Fruit fly (Drosophila melanogaster) whole organism, embryonic: ENCODE data around the gene CG31321.
A peak's percentile ranks its signal among the peaks of the same experiment; 100 is the strongest.

Experiments
- Asciz ChIP-seq: fragments of 200-800 bp; sonication (Bioruptor generic); optimal IDR thresholded peaks from 2 replicates; lab custom pipeline; 2017; ENCODE audit warnings: missing biosample characterization, mild to moderate bottlenecking, missing genetic modification characterization, missing genetic modification reagents
- Atf3 ChIP-seq: fragments of 200-800 bp; sonication (Bioruptor generic); optimal IDR thresholded peaks from 3 replicates; lab custom pipeline; 2016; ENCODE audit warnings: missing biosample characterization, missing genetic modification characterization
- Atf6 ChIP-seq: fragments of 200-800 bp; sonication (Bioruptor generic); IDR thresholded peaks from 2 replicates; pipeline ENCODE4 v1.3.6; 2022; ENCODE audit warnings: missing biosample characterization, missing genetic modification characterization
- CG10209 ChIP-seq: fragments of 200-800 bp; sonication (Bioruptor generic); optimal IDR thresholded peaks from 3 replicates; lab custom pipeline; 2017; ENCODE audit warnings: missing biosample characterization, mild to moderate bottlenecking, missing genetic modification characterization, missing genetic modification reagents
- CG10274 ChIP-seq: fragments of 200-800 bp; sonication (Bioruptor generic); optimal IDR thresholded peaks from 3 replicates; lab custom pipeline; 2017; ENCODE audit warnings: missing biosample characterization, mild to moderate bottlenecking, missing genetic modification characterization
- CG10654 ChIP-seq: fragments of 200-800 bp; sonication (Bioruptor generic); optimal IDR thresholded peaks from 2 replicates; lab custom pipeline; 2016; ENCODE audit warnings: missing biosample characterization, missing genetic modification characterization
- CG11247 ChIP-seq: fragments of 200-800 bp; sonication (Bioruptor generic); IDR thresholded peaks from 2 replicates; pipeline ENCODE4 v1.3.6; 2022; ENCODE audit warnings: missing biosample characterization, missing genetic modification characterization
- CG12104 ChIP-seq: fragments of 200-800 bp; sonication (Bioruptor generic); optimal IDR thresholded peaks from 3 replicates; lab custom pipeline; 2016; ENCODE audit warnings: missing biosample characterization, missing genetic modification characterization
- CG15269 ChIP-seq: fragments of 200-800 bp; sonication (Bioruptor generic); optimal IDR thresholded peaks from 2 replicates; lab custom pipeline; 2018; ENCODE audit warnings: missing biosample characterization, mild to moderate bottlenecking, missing genetic modification characterization, moderate library complexity
- CG17359 ChIP-seq: fragments of 200-800 bp; sonication (Bioruptor generic); optimal IDR thresholded peaks from 3 replicates; lab custom pipeline; 2018; ENCODE audit warnings: missing biosample characterization, mild to moderate bottlenecking, missing genetic modification characterization, moderate library complexity
- CG18262 ChIP-seq: fragments of 200-800 bp; optimal IDR thresholded peaks from 3 replicates; lab custom pipeline; 2019; ENCODE audit warnings: missing biosample characterization, mild to moderate bottlenecking, missing genetic modification characterization, moderate library complexity
- CG2678 ChIP-seq: fragments of 200-800 bp; sonication (Bioruptor generic); optimal IDR thresholded peaks from 3 replicates; lab custom pipeline; 2019; ENCODE audit warnings: missing biosample characterization, mild to moderate bottlenecking, missing genetic modification characterization, moderate library complexity
- CG2889 ChIP-seq: fragments of 200-800 bp; sonication (Bioruptor generic); IDR thresholded peaks from 3 replicates; pipeline ENCODE4 v1.3.6; 2022; ENCODE audit warnings: missing biosample characterization, missing genetic modification characterization
- CG30020 ChIP-seq: fragments of 200-800 bp; optimal IDR thresholded peaks from 2 replicates; lab custom pipeline; 2019; ENCODE audit warnings: missing biosample characterization, mild to moderate bottlenecking, missing genetic modification characterization, moderate library complexity
- CG30403 ChIP-seq: fragments of 200-800 bp; sonication (Bioruptor generic); optimal IDR thresholded peaks from 3 replicates; lab custom pipeline; 2016; ENCODE audit warnings: missing biosample characterization, missing genetic modification characterization
- CG34376 ChIP-seq: fragments of 200-800 bp; sonication (Bioruptor generic); optimal IDR thresholded peaks from 2 replicates; lab custom pipeline; 2018; ENCODE audit warnings: missing biosample characterization, mild to moderate bottlenecking, missing genetic modification characterization
- CG34422 ChIP-seq: fragments of 200-800 bp; sonication (Bioruptor generic); IDR thresholded peaks from 3 replicates; pipeline ENCODE4 v1.3.6; 2022; ENCODE audit warnings: missing biosample characterization, missing genetic modification characterization
- CG42726 ChIP-seq: fragments of 200-800 bp; sonication (Bioruptor generic); IDR thresholded peaks from 2 replicates; pipeline ENCODE4 v1.3.6; 2022; ENCODE audit warnings: missing biosample characterization, missing genetic modification characterization; ENCODE audit not compliant: partially characterized antibody
- CG8388 ChIP-seq: fragments of 200-800 bp; sonication (Bioruptor generic); optimal IDR thresholded peaks from 2 replicates; lab custom pipeline; 2019; ENCODE audit warnings: missing biosample characterization, mild to moderate bottlenecking, missing genetic modification characterization, moderate library complexity
- CG9215 ChIP-seq: fragments of 200-800 bp; sonication (Bioruptor generic); IDR thresholded peaks from 2 replicates; pipeline ENCODE4 v1.3.6; 2022; ENCODE audit warnings: missing biosample characterization, missing genetic modification characterization
- CG9727 ChIP-seq: fragments of 200-800 bp; sonication (Bioruptor generic); optimal IDR thresholded peaks from 3 replicates; lab custom pipeline; 2017; ENCODE audit warnings: missing biosample characterization, mild to moderate bottlenecking, missing genetic modification characterization
- CG9817 ChIP-seq: fragments of 200-800 bp; sonication (Bioruptor generic); optimal IDR thresholded peaks from 2 replicates; lab custom pipeline; 2018; ENCODE audit warnings: missing biosample characterization, mild to moderate bottlenecking, missing genetic modification characterization, moderate library complexity
- CG9876 ChIP-seq: fragments of 200-800 bp; sonication (Bioruptor generic); optimal IDR thresholded peaks from 2 replicates; lab custom pipeline; 2016; ENCODE audit warnings: missing biosample characterization, missing genetic modification characterization
- D19B ChIP-seq: fragments of 200-800 bp; sonication (Bioruptor generic); optimal IDR thresholded peaks from 2 replicates; lab custom pipeline; 2017; ENCODE audit warnings: missing biosample characterization, mild to moderate bottlenecking, missing genetic modification characterization
- Dek ChIP-seq: fragments of 200-800 bp; sonication (Bioruptor generic); optimal IDR thresholded peaks from 3 replicates; lab custom pipeline; 2019; ENCODE audit warnings: missing biosample characterization, mild to moderate bottlenecking, missing genetic modification characterization, moderate library complexity
- ERR ChIP-seq: fragments of 200-800 bp; sonication (Bioruptor generic); optimal IDR thresholded peaks from 2 replicates; lab custom pipeline; 2016; ENCODE audit warnings: missing biosample characterization, missing genetic modification characterization
- Eip74EF ChIP-seq, 2 experiments: fragments of 200-800 bp in 1 of 2; fragments of >200 bp in 1 of 2; sonication (Bioruptor generic) in 1 of 2; optimal IDR thresholded peaks; 2 replicates each; lab custom pipeline; 2017 to 2019; ENCODE audit warnings: missing biosample characterization in 2 of 2, missing genetic modification characterization in 2 of 2, mild to moderate bottlenecking in 1 of 2, moderate library complexity in 1 of 2
- Elba2 ChIP-seq: fragments of 200-800 bp; sonication (Bioruptor generic); optimal IDR thresholded peaks from 3 replicates; lab custom pipeline; 2016; ENCODE audit warnings: missing biosample characterization, missing genetic modification characterization
- H2.0 ChIP-seq: fragments of 200-800 bp; sonication (Bioruptor generic); IDR thresholded peaks from 2 replicates; pipeline ENCODE4 v1.3.6; 2022; ENCODE audit warnings: missing biosample characterization, missing genetic modification characterization
- Hsf ChIP-seq: fragments of 200-800 bp; sonication (Bioruptor generic); optimal IDR thresholded peaks from 3 replicates; lab custom pipeline; 2016; ENCODE audit warnings: missing biosample characterization, missing genetic modification characterization
- Lhr ChIP-seq: fragments of 200-800 bp; sonication (Bioruptor generic); optimal IDR thresholded peaks from 3 replicates; lab custom pipeline; 2017; ENCODE audit warnings: mild to moderate bottlenecking, missing biosample characterization, missing genetic modification reagents, missing genetic modification characterization
- Max ChIP-seq: fragments of 200-800 bp; sonication (Bioruptor generic); optimal IDR thresholded peaks from 2 replicates; lab custom pipeline; 2016; ENCODE audit warnings: missing biosample characterization, mild to moderate bottlenecking, missing genetic modification characterization
- Ptx1 ChIP-seq: fragments of 200-800 bp; sonication (Bioruptor generic); IDR thresholded peaks from 2 replicates; pipeline ENCODE4 v1.3.6; 2022; ENCODE audit warnings: missing biosample characterization, missing genetic modification characterization
- Xrp1 ChIP-seq: fragments of 200-800 bp; sonication (Bioruptor generic); IDR thresholded peaks from 2 replicates; pipeline ENCODE4 v1.3.6; 2022; ENCODE audit warnings: missing biosample characterization, missing genetic modification characterization
- br ChIP-seq: fragments of >200 bp; optimal IDR thresholded peaks from 2 replicates; lab custom pipeline; 2017
- chinmo ChIP-seq: fragments of 200-800 bp; sonication (Bioruptor generic); IDR thresholded peaks from 4 replicates; pipeline ENCODE4 v1.3.6; 2022; ENCODE audit warnings: missing biosample characterization, missing genetic modification characterization; ENCODE audit not compliant: partially characterized antibody
- exex ChIP-seq: fragments of 200-800 bp; sonication (Bioruptor generic); optimal IDR thresholded peaks from 4 replicates; lab custom pipeline; 2018; ENCODE audit warnings: missing biosample characterization, mild to moderate bottlenecking, missing genetic modification characterization, moderate library complexity
- gfzf ChIP-seq: fragments of 200-800 bp; sonication (Bioruptor generic); optimal IDR thresholded peaks from 2 replicates; lab custom pipeline; 2016; ENCODE audit warnings: missing biosample characterization, mild to moderate bottlenecking, missing genetic modification characterization, moderate library complexity
- grau ChIP-seq: fragments of 200-800 bp; optimal IDR thresholded peaks from 3 replicates; lab custom pipeline; 2019; ENCODE audit warnings: missing biosample characterization, mild to moderate bottlenecking, missing genetic modification characterization, moderate library complexity
- gsb-n ChIP-seq: fragments of 200-800 bp; sonication (Bioruptor generic); optimal IDR thresholded peaks from 3 replicates; lab custom pipeline; 2018; ENCODE audit warnings: missing biosample characterization, mild to moderate bottlenecking, missing genetic modification characterization
- kay ChIP-seq: fragments of 200-800 bp; sonication (Bioruptor generic); optimal IDR thresholded peaks from 2 replicates; lab custom pipeline; 2016; ENCODE audit warnings: missing biosample characterization, missing genetic modification characterization
- lilli ChIP-seq: fragments of 200-800 bp; sonication (Bioruptor generic); optimal IDR thresholded peaks from 3 replicates; lab custom pipeline; 2016; ENCODE audit warnings: missing biosample characterization, missing genetic modification characterization
- lola ChIP-seq, 3 experiments: fragments of >200 bp in 2 of 3; fragments of 200-800 bp in 1 of 3; sonication (Bioruptor generic) in 1 of 3; optimal IDR thresholded peaks; 2 replicates each; lab custom pipeline; 2017 to 2019; ENCODE audit warnings: missing biosample characterization in 3 of 3, missing genetic modification characterization in 3 of 3, mild to moderate bottlenecking in 1 of 3, moderate library complexity in 1 of 3
- nerfin-1 ChIP-seq: fragments of 200-800 bp; sonication (Bioruptor generic); optimal IDR thresholded peaks from 3 replicates; lab custom pipeline; 2019; ENCODE audit warnings: missing biosample characterization, mild to moderate bottlenecking, missing genetic modification characterization, moderate library complexity
- phol ChIP-seq: fragments of 200-800 bp; sonication (Bioruptor generic); optimal IDR thresholded peaks from 3 replicates; lab custom pipeline; 2018; ENCODE audit warnings: missing biosample characterization, mild to moderate bottlenecking, missing genetic modification characterization, moderate library complexity
- pzg ChIP-seq: fragments of 200-800 bp; sonication (Bioruptor generic); optimal IDR thresholded peaks from 3 replicates; lab custom pipeline; 2018; ENCODE audit warnings: missing biosample characterization, mild to moderate bottlenecking, missing genetic modification characterization, moderate library complexity
- sim ChIP-seq: fragments of 200-800 bp; sonication (Bioruptor generic); IDR thresholded peaks from 2 replicates; pipeline ENCODE4 v1.3.6; 2022; ENCODE audit warnings: missing biosample characterization, missing genetic modification characterization
- sug ChIP-seq: fragments of 200-800 bp; optimal IDR thresholded peaks from 2 replicates; lab custom pipeline; 2019; ENCODE audit warnings: missing biosample characterization, mild to moderate bottlenecking, missing genetic modification characterization, moderate library complexity
- toy ChIP-seq: fragments of 200-800 bp; sonication (Bioruptor generic); IDR thresholded peaks from 2 replicates; pipeline ENCODE4 v1.3.6; 2022; ENCODE audit warnings: missing biosample characterization, missing genetic modification characterization
- twi ChIP-seq: fragments of 200-800 bp; optimal IDR thresholded peaks from 2 replicates; lab custom pipeline; 2019; ENCODE audit warnings: missing biosample characterization, mild to moderate bottlenecking, missing genetic modification characterization, moderate library complexity

The CG31321 gene

dm6 chr3R:14308801-14309217, 1.4 kb upstream of the CG31321 start, which contains the start of gene Polr2I (continued):
- TF ChIP-seq CG10274 (GFP tag; lab: Kevin White, UChicago): no peak
- TF ChIP-seq sim (GFP tag; lab: Robert Waterston, UW): no peak
- TF ChIP-seq Lhr (GFP tag; lab: Kevin White, UChicago): peak; percentile 6
- peak; percentile 26; the same call in 1 of the 2 replicates for TF ChIP-seq Xrp1 (GFP tag; lab: Robert Waterston, UW)
- TF ChIP-seq Asciz (GFP tag; lab: Kevin White, UChicago): no peak
- TF ChIP-seq Dek (tag; lab: Kevin White, UChicago): peak; percentile 13
- no peak for TF ChIP-seq CG11247 (GFP tag; lab: Robert Waterston, UW)
- peak; percentile 23 for TF ChIP-seq CG10654
- TF ChIP-seq ERR (GFP tag; lab: Kevin White, UChicago): no peak
- no peak for TF ChIP-seq Eip74EF (GFP tag; optimal IDR thresholded peaks at IDR 0.05; lab: Kevin White, UChicago)
- no peak for TF ChIP-seq CG9876
- TF ChIP-seq CG8388 (GFP tag; lab: Kevin White, UChicago): peak; percentile 18
- TF ChIP-seq CG42726 (GFP tag; lab: Robert Waterston, UW): 0 out of 2 replicates have a peak, but pooled peaks have one; percentile 25
- peak; percentile 37 for TF ChIP-seq CG9215
- TF ChIP-seq CG17359: peak; percentile 7
- TF ChIP-seq gsb-n: peak; percentile 40
- peak; percentile 11 for TF ChIP-seq Max (GFP tag; lab: Kevin White, UChicago)
- TF ChIP-seq lilli (GFP tag; lab: Kevin White, UChicago): peak; percentile 15
- no peak for TF ChIP-seq kay
- TF ChIP-seq CG34422 (GFP tag; lab: Robert Waterston, UW): peak; percentile 59; the same call in 1 of the 3 replicates
- TF ChIP-seq CG2678 (tag; lab: Kevin White, UChicago): no peak
- peak; percentile 44 for TF ChIP-seq CG15269 (tag; lab: Kevin White, UChicago)
- TF ChIP-seq gfzf (GFP tag; lab: Kevin White, UChicago): peak; percentile 62
- peak; percentile 29 for TF ChIP-seq CG30020 (tag; lab: Kevin White, UChicago)
- TF ChIP-seq CG34376 (GFP tag; lab: Kevin White, UChicago): no peak
- TF ChIP-seq nerfin-1 (tag; lab: Kevin White, UChicago): no peak
- no peak for TF ChIP-seq toy
- peak; percentile 13 for TF ChIP-seq Hsf (GFP tag; lab: Kevin White, UChicago)
- TF ChIP-seq sug: peak; percentile 34
- TF ChIP-seq CG9727 (GFP tag; lab: Kevin White, UChicago): peak; percentile 53
- TF ChIP-seq exex: peak; percentile 20
- TF ChIP-seq chinmo: 0 out of 4 replicates have a peak, but pooled peaks have one; percentile 23
- TF ChIP-seq Ptx1 (GFP tag; lab: Robert Waterston, UW): peak; percentile 47; the same call in 1 of the 2 replicates
- peak; percentile 12 for TF ChIP-seq CG12104 (GFP tag; lab: Kevin White, UChicago)
- peak; percentile 28; the same call in 1 of the 2 replicates for TF ChIP-seq Atf6 (GFP tag; lab: Robert Waterston, UW)
- peak; percentile 15 for TF ChIP-seq twi (tag; lab: Kevin White, UChicago)
- TF ChIP-seq lola (GFP tag; optimal IDR thresholded peaks at IDR 0.05; lab: Kevin White, UChicago): peak in 1 of 3 experiments; percentile 40
- peak; percentile 55 for TF ChIP-seq grau (tag; lab: Kevin White, UChicago)
- TF ChIP-seq CG9817: peak; percentile 48
- TF ChIP-seq D19B (GFP tag; lab: Kevin White, UChicago): peak; percentile 4
- TF ChIP-seq phol: peak; percentile 76
- peak; percentile 40 for TF ChIP-seq CG10209 (GFP tag; lab: Kevin White, UChicago)
- TF ChIP-seq pzg (GFP tag; lab: Kevin White, UChicago): peak; percentile 24
- TF ChIP-seq br (lab: Kevin White, UChicago): no peak
- no peak for TF ChIP-seq Atf3 (GFP tag; lab: Kevin White, UChicago)
- TF ChIP-seq CG18262 (tag; lab: Kevin White, UChicago): peak; percentile 50
- peak; percentile 20; the same call in 1 of the 2 replicates for TF ChIP-seq H2.0 (GFP tag; lab: Robert Waterston, UW)
- TF ChIP-seq CG30403: peak; percentile 57
- TF ChIP-seq CG2889 (GFP tag; lab: Robert Waterston, UW): no peak
- TF ChIP-seq Elba2: no peak
